Worm (Caenorhabditis elegans): ENCODE data around the gene mcd-1.

ce11 chrII:13888278-13888677 lies at the start of gene mcd-1:
- no peak for TF ChIP-seq him-1 (tag; optimal IDR thresholded peaks at IDR 0.05)
- TF ChIP-seq dao-5 (tag; optimal IDR thresholded peaks at IDR 0.05), result no peak

Measured in whole organism, L4/young adult.